Worm (Caenorhabditis elegans): ENCODE data around the gene Y39A3CL.7.

- no peak for TF ChIP-seq hpl-2 (GFP tag; optimal IDR thresholded peaks at IDR 0.05)
- no peak for TF ChIP-seq lin-13 (GFP tag; optimal IDR thresholded peaks at IDR 0.05)
- no peak for TF ChIP-seq zag-1 (tag; optimal IDR thresholded peaks at IDR 0.05)
- no peak for TF ChIP-seq fos-1 (tag; optimal IDR thresholded peaks at IDR 0.05)
- no peak for TF ChIP-seq nhr-90 (tag; optimal IDR thresholded peaks at IDR 0.05; ENCODE audit: poor library complexity)
These were observed 6.6 kb upstream of the Y39A3CL.7 start, which contains the start of gene clp-4 for ce11 chrIII:1818001-1818655.

Data from whole organism, L1 larva.